Fruit fly (Drosophila melanogaster): ENCODE data around the gene sit.

- TF ChIP-seq toe (GFP tag; optimal IDR thresholded peaks at IDR 0.05), result no peak
- no peak for TF ChIP-seq Clk (GFP tag; optimal IDR thresholded peaks at IDR 0.05)
- TF ChIP-seq CG5204 (GFP tag; optimal IDR thresholded peaks at IDR 0.05), result no peak
These were observed 33.9 kb downstream of the sit start, which contains the start of gene CG5346 for dm6 chr3R:22528264-22529158.

All from whole organism, adult.